Worm (Caenorhabditis elegans): ENCODE measurements around the gene T10B10.4.
A peak's percentile ranks its signal among the peaks of the same experiment; 100 is the strongest.

The T10B10.4 gene

ce11 chrX:15200720-15201119, 10.8 kb downstream of the T10B10.4 start (continued):
- peak; percentile 52 for TF ChIP-seq elt-2 (tag; optimal IDR thresholded peaks at IDR 0.05)
- TF ChIP-seq efl-1 (optimal IDR thresholded peaks at IDR 0.05) = peak in 1 of 2 experiments; percentile 9
- TF ChIP-seq efl-1 (GFP tag; optimal IDR thresholded peaks at IDR 0.05 in 1 of 2) = peak in 1 of 2 experiments; percentile 14
- TF ChIP-seq nhr-19 (GFP tag; conservative IDR thresholded peaks at IDR 0.05) = peak; percentile 60
- TF ChIP-seq unc-98 (GFP tag; IDR thresholded peaks at IDR 0.05) = no peak

- TF ChIP-seq nhr-84 (tag; optimal IDR thresholded peaks at IDR 0.05) (no peak), ztf-4 (tag; optimal IDR thresholded peaks at IDR 0.05) (no peak), nhr-28 (tag; optimal IDR thresholded peaks at IDR 0.05) (no peak), pqm-1 (tag; optimal IDR thresholded peaks at IDR 0.05) (no peak), nhr-85 (tag) (peak; percentile 42)
Measured at ce11 chrX:15213182-15213829, 23.4 kb downstream of the T10B10.4 start, which contains the start of the genes H03A11.13 and famk-1. H03A11.13 (minus strand) TSS chrX:15213232. famk-1 (minus strand) TSS chrX:15213259.

ce11 chrX:15215272-15215671, 25.3 kb downstream of the T10B10.4 start:
- no peak for TF ChIP-seq nhr-12 (tag; optimal IDR thresholded peaks at IDR 0.05)
- peak; percentile 18 for TF ChIP-seq fkh-4 (tag; optimal IDR thresholded peaks at IDR 0.05; ENCODE audit: borderline replicate concordance)
- TF ChIP-seq skn-1 (tag; optimal IDR thresholded peaks at IDR 0.05) = no peak
- TF ChIP-seq ztf-4 (tag; optimal IDR thresholded peaks at IDR 0.05) = no peak
- TF ChIP-seq unc-86 (tag; optimal IDR thresholded peaks at IDR 0.05) = peak; percentile 78
- TF ChIP-seq efl-3 (GFP tag; optimal IDR thresholded peaks at IDR 0.05) = no peak
- TF ChIP-seq lin-14 (GFP tag; optimal IDR thresholded peaks at IDR 0.05) = peak; percentile 41
- peak; percentile 97 for TF ChIP-seq dsc-1 (tag; optimal IDR thresholded peaks at IDR 0.05)
- TF ChIP-seq nhr-71 (tag; optimal IDR thresholded peaks at IDR 0.05) = peak; percentile 9
- TF ChIP-seq nhr-47 (tag; optimal IDR thresholded peaks at IDR 0.05) = peak; percentile 17
- TF ChIP-seq zip-4 (GFP tag; optimal IDR thresholded peaks at IDR 0.05) = no peak

- TF ChIP-seq unc-98 (GFP tag; IDR thresholded peaks at IDR 0.05) (no peak), lin-14 (GFP tag; optimal IDR thresholded peaks at IDR 0.05) (no peak), snpc-4 (tag; optimal IDR thresholded peaks at IDR 0.05) (peak; percentile 0)
Measured at ce11 chrX:15221107-15221506, 31.2 kb downstream of the T10B10.4 start.

- TF ChIP-seq ceh-8 (GFP tag; optimal IDR thresholded peaks at IDR 0.05) (no peak), swsn-7 (tag; optimal IDR thresholded peaks at IDR 0.05) (no peak), snu-23 (GFP tag; optimal IDR thresholded peaks at IDR 0.05) (peak; percentile 33), xbp-1 (tag; optimal IDR thresholded peaks at IDR 0.05) (no peak), zag-1 (tag; optimal IDR thresholded peaks at IDR 0.05) (no peak), elt-3 (tag; optimal IDR thresholded peaks at IDR 0.05) (no peak), nhr-20 (tag; optimal IDR thresholded peaks at IDR 0.05) (peak; percentile 22), skn-1 (tag; optimal IDR thresholded peaks at IDR 0.05) (peak; percentile 2), ztf-4 (tag; optimal IDR thresholded peaks at IDR 0.05) (no peak), blmp-1 (tag; optimal IDR thresholded peaks at IDR 0.05) (peak; percentile 7), pax-3 (tag; optimal IDR thresholded peaks at IDR 0.05) (no peak), alr-1 (tag; optimal IDR thresholded peaks at IDR 0.05; ENCODE audit: borderline replicate concordance) (no peak), nhr-47 (tag; optimal IDR thresholded peaks at IDR 0.05) (no peak), unc-30 (tag; optimal IDR thresholded peaks at IDR 0.05) (no peak), nhr-28 (tag; optimal IDR thresholded peaks at IDR 0.05) (no peak), snpc-4 (tag; optimal IDR thresholded peaks at IDR 0.05) (no peak), fkh-10 (GFP tag; optimal IDR thresholded peaks at IDR 0.05) (no peak), dsc-1 (tag; optimal IDR thresholded peaks at IDR 0.05) (no peak), nhr-90 (tag; optimal IDR thresholded peaks at IDR 0.05; ENCODE audit: poor library complexity) (no peak), ets-5 (GFP tag; IDR thresholded peaks at IDR 0.05) (no peak), mdl-1 (tag; optimal IDR thresholded peaks at IDR 0.05) (no peak), mab-9 (GFP tag; IDR thresholded peaks at IDR 0.05) (no peak), nhr-71 (tag; optimal IDR thresholded peaks at IDR 0.05) (no peak), aha-1 (tag; optimal IDR thresholded peaks at IDR 0.05) (no peak), efl-1 (optimal IDR thresholded peaks at IDR 0.05) (no peak), efl-1 (GFP tag; optimal IDR thresholded peaks at IDR 0.05 in 1 of 2) (peak in 1 of 2 experiments; percentile 91), pqm-1 (tag; optimal IDR thresholded peaks at IDR 0.05) (no peak), lin-35 (GFP tag; optimal IDR thresholded peaks at IDR 0.05) (peak in 1 of 2 experiments; percentile 21), lir-3 (tag; optimal IDR thresholded peaks at IDR 0.05; ENCODE audit: poor library complexity) (no peak), ces-1 (GFP tag; optimal IDR thresholded peaks at IDR 0.05) (no peak)
Measured at ce11 chrX:15221865-15222551, 32.1 kb downstream of the T10B10.4 start.
